Fruit fly (Drosophila melanogaster): ENCODE data around the gene Ptp61F.

Gene Ptp61F

DNA sequence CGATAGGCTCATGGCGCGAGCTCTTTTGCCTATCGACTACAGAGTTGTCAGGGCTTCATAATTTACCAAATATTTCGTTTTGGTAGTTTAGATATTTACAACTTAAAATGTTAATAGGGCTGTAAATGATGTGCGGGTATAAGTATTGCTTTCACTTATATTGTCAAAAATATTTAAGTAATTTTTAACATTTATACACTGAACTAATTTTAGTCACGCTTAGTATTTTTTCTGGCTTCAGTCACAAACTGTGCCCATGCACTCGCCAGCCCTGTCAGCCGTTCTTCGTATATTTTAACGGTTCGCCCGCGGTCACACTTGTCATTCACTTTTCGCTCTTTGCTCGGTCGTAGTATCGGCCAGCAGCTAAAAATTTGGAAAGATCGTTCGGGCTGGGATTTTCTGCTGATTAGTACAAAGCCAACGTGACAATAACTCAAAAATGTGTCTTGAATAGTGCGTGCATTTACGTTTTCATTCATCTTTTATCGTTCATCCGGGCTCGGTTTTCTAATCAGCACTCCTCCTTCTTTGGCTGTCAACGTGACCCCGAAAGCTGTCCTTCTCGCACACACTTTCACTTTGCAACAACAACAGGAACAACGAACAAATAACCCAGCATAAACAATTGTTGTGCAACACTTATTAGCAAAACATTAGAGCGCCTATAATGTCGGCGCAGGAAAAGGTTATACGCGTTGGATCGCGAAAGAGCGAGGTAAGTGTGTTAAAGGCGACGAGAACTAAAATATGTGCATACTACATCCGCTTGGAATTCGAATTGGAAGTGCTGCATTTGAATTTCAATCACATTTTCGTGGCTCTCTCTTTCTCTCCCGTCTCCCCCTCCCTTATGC is 140.3 kb downstream of the Ptp61F start, which contains the start of the genes Hmbs and CG2211 (continued):
- TF ChIP-seq dati (GFP tag; IDR thresholded peaks at IDR 0.05) (no peak), sr (GFP tag; IDR thresholded peaks at IDR 0.05) (peak; percentile 35; the same call in 1 of the 3 replicates), emc (GFP tag; optimal IDR thresholded peaks at IDR 0.05) (peak; percentile 68), oc (tag; optimal IDR thresholded peaks at IDR 0.05) (peak; percentile 58), Meics (GFP tag; optimal IDR thresholded peaks at IDR 0.05) (peak; percentile 86), Xrp1 (GFP tag; IDR thresholded peaks at IDR 0.05) (peak; percentile 89), al (GFP tag; IDR thresholded peaks at IDR 0.05) (peak; percentile 79), CG6254 (GFP tag; optimal IDR thresholded peaks at IDR 0.05) (peak; percentile 61), CG14667 (GFP tag; IDR thresholded peaks at IDR 0.05) (peak; percentile 62), CG15696 (tag; optimal IDR thresholded peaks at IDR 0.05) (peak; percentile 92), disco-r (GFP tag; optimal IDR thresholded peaks at IDR 0.05) (peak; percentile 64), Nf-YA (GFP tag; IDR thresholded peaks at IDR 0.05) (peak; percentile 77), fu2 (GFP tag; optimal IDR thresholded peaks at IDR 0.05) (peak; percentile 84), schlank (tag; optimal IDR thresholded peaks at IDR 0.05) (peak; percentile 33), Scr (GFP tag; IDR thresholded peaks at IDR 0.05; ENCODE audit: partially characterized antibody) (peak; percentile 55), CG11696 (GFP tag; IDR thresholded peaks at IDR 0.05) (peak; percentile 73), ato (GFP tag; IDR thresholded peaks at IDR 0.05; ENCODE audit: partially characterized antibody) (no peak), Awh (GFP tag; IDR thresholded peaks at IDR 0.05) (peak; percentile 82), org-1 (GFP tag; optimal IDR thresholded peaks at IDR 0.05) (no peak), CoRest (tag; optimal IDR thresholded peaks at IDR 0.05) (peak; percentile 88), CrebB (tag; optimal IDR thresholded peaks at IDR 0.05) (peak; percentile 75), ap (GFP tag; IDR thresholded peaks at IDR 0.05) (peak; percentile 54; the same call in 1 of the 2 replicates), HLH3B (GFP tag; IDR thresholded peaks at IDR 0.05) (peak; percentile 84), CG1647 (GFP tag; optimal IDR thresholded peaks at IDR 0.05) (peak; percentile 81), CG4328 (GFP tag; optimal IDR thresholded peaks at IDR 0.05) (peak; percentile 88), Tbp (GFP tag; optimal IDR thresholded peaks at IDR 0.05) (no peak), pzg (GFP tag; optimal IDR thresholded peaks at IDR 0.05) (peak; percentile 95), CG1233 (GFP tag; optimal IDR thresholded peaks at IDR 0.05) (peak; percentile 80), psq (GFP tag; optimal IDR thresholded peaks at IDR 0.05) (peak; percentile 73), Adf1 (GFP tag; IDR thresholded peaks at IDR 0.05) (peak; percentile 29; the same call in 1 of the 2 replicates), cwo (GFP tag; optimal IDR thresholded peaks at IDR 0.05) (peak; percentile 78), Hsf (GFP tag; optimal IDR thresholded peaks at IDR 0.05) (peak; percentile 94), CG9932 (GFP tag; IDR thresholded peaks at IDR 0.05) (peak; percentile 94), Lhr (GFP tag; optimal IDR thresholded peaks at IDR 0.05) (peak; percentile 80), CG17186 (GFP tag; optimal IDR thresholded peaks at IDR 0.05) (peak; percentile 89), Dref (GFP tag; IDR thresholded peaks at IDR 0.05) (peak; percentile 67), gt (GFP tag; IDR thresholded peaks at IDR 0.05) (no peak), CG6683 (GFP tag; optimal IDR thresholded peaks at IDR 0.05) (peak; percentile 75), phol (tag; optimal IDR thresholded peaks at IDR 0.05) (peak; percentile 95), slp2 (GFP tag; optimal IDR thresholded peaks at IDR 0.05) (peak; percentile 86), jumu (GFP tag; optimal IDR thresholded peaks at IDR 0.05) (peak; percentile 84), ara (GFP tag; IDR thresholded peaks at IDR 0.05) (peak; percentile 78), Trl (optimal IDR thresholded peaks at IDR 0.05) (no peak), Trl (GFP tag; optimal IDR thresholded peaks at IDR 0.05) (peak; percentile 89), CG17912 (GFP tag; optimal IDR thresholded peaks at IDR 0.05) (no peak), CG31388 (GFP tag; optimal IDR thresholded peaks at IDR 0.05) (peak; percentile 76), jing (GFP tag; optimal IDR thresholded peaks at IDR 0.05) (no peak), Rx (GFP tag; IDR thresholded peaks at IDR 0.05) (peak; percentile 75), bab2 (GFP tag; optimal IDR thresholded peaks at IDR 0.05) (peak; percentile 93), ham (GFP tag; IDR thresholded peaks at IDR 0.05) (no peak)

Measured in whole organism, embryonic.